Worm (Caenorhabditis elegans) whole organism, early embryonic: ENCODE data around the gene D1014.6.

Experiments
- B0310.2 ChIP-seq: sonication (generic microtip); optimal IDR thresholded peaks from 2 replicates; lab custom pipeline; 2016; ENCODE audit warnings: mild to moderate bottlenecking, missing genetic modification characterization, missing compliant biosample characterization
- F13C5.2 ChIP-seq: sonication (generic microtip); optimal IDR thresholded peaks from 2 replicates; lab custom pipeline; 2017; ENCODE audit warnings: mild to moderate bottlenecking, missing genetic modification characterization, inconsistent platforms, missing compliant biosample characterization
- aly-1 ChIP-seq: sonication (generic microtip); optimal IDR thresholded peaks from 2 replicates; lab custom pipeline; 2016; ENCODE audit warnings: missing genetic modification characterization, missing compliant biosample characterization
- ama-1 ChIP-seq: fragments of 150-350 bp; optimal IDR thresholded peaks from 2 replicates; lab custom pipeline; 2014
- ceh-13 ChIP-seq: fragments of 200-800 bp; sonication (Bioruptor generic); optimal IDR thresholded peaks from 2 replicates; lab custom pipeline; 2018; ENCODE audit warnings: mild to moderate bottlenecking, missing genetic modification characterization, missing compliant biosample characterization
- ceh-36 ChIP-seq: sonication (generic microtip); optimal IDR thresholded peaks from 2 replicates; lab custom pipeline; 2016; ENCODE audit warnings: missing genetic modification characterization, inconsistent platforms, missing compliant biosample characterization
- ets-7 ChIP-seq: sonication (generic microtip); optimal IDR thresholded peaks from 2 replicates; lab custom pipeline; 2016; ENCODE audit warnings: missing genotype, missing genetic modification characterization, missing compliant biosample characterization
- flt-1 ChIP-seq: fragments of 200-800 bp; sonication (Bioruptor generic); IDR thresholded peaks from 2 replicates; pipeline ENCODE4 v1.3.6; 2022; ENCODE audit warnings: missing genetic modification characterization, missing compliant biosample characterization
- hmbx-1 ChIP-seq: sonication (generic microtip); optimal IDR thresholded peaks from 2 replicates; lab custom pipeline; 2016; ENCODE audit warnings: mild to moderate bottlenecking, missing genetic modification characterization, missing compliant biosample characterization
- hmg-4 ChIP-seq: fragments of 200-800 bp; sonication (Bioruptor generic); optimal IDR thresholded peaks from 2 replicates; lab custom pipeline; 2018; ENCODE audit warnings: mild to moderate bottlenecking, missing genetic modification characterization, missing compliant biosample characterization
- hnd-1 ChIP-seq: sonication (generic microtip); optimal IDR thresholded peaks from 2 replicates; lab custom pipeline; 2016; ENCODE audit warnings: missing genetic modification characterization, missing compliant biosample characterization
- pes-1 ChIP-seq: fragments of 200-800 bp; sonication (Bioruptor generic); IDR thresholded peaks from 2 replicates; pipeline ENCODE4 v1.3.6; 2022; ENCODE audit warnings: missing genetic modification reagents, missing genetic modification characterization, missing compliant biosample characterization
- scrt-1 ChIP-seq: fragments of 200-800 bp; sonication (Bioruptor generic); IDR thresholded peaks from 2 replicates; pipeline ENCODE4 v1.3.6; 2022; ENCODE audit warnings: missing genetic modification characterization, missing compliant biosample characterization
- sea-1 ChIP-seq: fragments of 200-800 bp; sonication (Bioruptor generic); conservative IDR thresholded peaks from 2 replicates; pipeline ENCODE4 v1.3.6; 2022; ENCODE audit warnings: missing genetic modification characterization, missing compliant biosample characterization
- tbx-11 ChIP-seq: fragments of 200-800 bp; sonication (Bioruptor generic); IDR thresholded peaks from 2 replicates; pipeline ENCODE4 v1.3.6; 2022; ENCODE audit warnings: missing genetic modification characterization, missing compliant biosample characterization
- tbx-37 ChIP-seq: fragments of 200-800 bp; sonication (Bioruptor generic); conservative IDR thresholded peaks from 2 replicates; pipeline ENCODE4 v1.3.6; 2022; ENCODE audit warnings: missing genetic modification reagents, missing genetic modification characterization, missing compliant biosample characterization
- tra-4 ChIP-seq: sonication (generic microtip); optimal IDR thresholded peaks from 2 replicates; lab custom pipeline; 2017; ENCODE audit warnings: missing genetic modification characterization, missing compliant biosample characterization

Gene D1014.6

ce11 chrV:8161699-8162098 is 40.7 kb downstream of the D1014.6 start, which contains the start of gene F20D6.5:
TSS of gene F20D6.5 (plus strand) at chrV:8161957.
- no peak for TF ChIP-seq ama-1 (lab: Kevin White, UChicago)
- no peak for TF ChIP-seq F13C5.2 (tag; lab: Kevin White, UChicago)
- no peak for TF ChIP-seq ceh-36 (tag; lab: Kevin White, UChicago)
- no peak for TF ChIP-seq B0310.2 (tag; lab: Kevin White, UChicago)
- no peak for TF ChIP-seq hnd-1 (tag; lab: Kevin White, UChicago)

DNA sequence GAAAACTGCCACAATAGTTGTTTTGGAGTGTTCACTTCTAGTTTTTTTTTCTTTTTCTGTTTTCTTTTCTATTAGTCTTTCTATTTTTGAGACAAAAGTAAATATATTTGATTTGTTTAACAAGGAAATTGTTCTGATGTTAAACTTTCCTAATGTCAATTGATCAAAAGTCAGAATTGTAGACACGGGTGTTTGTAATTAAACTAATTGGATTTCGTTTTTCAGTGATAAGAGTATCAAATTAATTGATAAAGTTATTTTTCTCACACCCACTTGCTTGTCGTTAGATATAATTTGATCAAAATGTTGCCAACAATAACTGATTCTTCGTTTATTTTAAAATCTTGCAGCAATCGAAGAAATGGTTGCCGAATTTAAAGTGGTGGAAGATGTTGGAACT is 42.2 kb downstream of the D1014.6 start:
- TF ChIP-seq tbx-11 = no peak
- no peak for TF ChIP-seq hnd-1 (tag; lab: Kevin White, UChicago)
- TF ChIP-seq tra-4 (tag; lab: Kevin White, UChicago) = no peak
- TF ChIP-seq ets-7 (tag; lab: Kevin White, UChicago) = no peak
- TF ChIP-seq hmbx-1 (tag; lab: Kevin White, UChicago) = no peak
- TF ChIP-seq F13C5.2 (tag; lab: Kevin White, UChicago) = no peak
- TF ChIP-seq ceh-13 (GFP tag; lab: Kevin White, UChicago) = no peak
- TF ChIP-seq scrt-1 (GFP tag; lab: Robert Waterston, UW) = no peak
- no peak for TF ChIP-seq ama-1 (lab: Kevin White, UChicago)
- TF ChIP-seq flt-1 = no peak
- no peak for TF ChIP-seq sea-1 (GFP tag; lab: Robert Waterston, UW)
- TF ChIP-seq B0310.2 (tag; lab: Kevin White, UChicago) = no peak
- TF ChIP-seq hmg-4 (GFP tag; lab: Kevin White, UChicago) = no peak
- no peak for TF ChIP-seq ceh-36 (tag; lab: Kevin White, UChicago)
- TF ChIP-seq pes-1 (GFP tag; lab: Robert Waterston, UW) = no peak
- TF ChIP-seq tbx-37 = no peak
- TF ChIP-seq aly-1 (tag; lab: Kevin White, UChicago) = no peak

ce11 chrV:8168219-8168962 is 47.4 kb downstream of the D1014.6 start, which contains the start of gene F20D6.8:
TSS of gene F20D6.8 (minus strand) at chrV:8168269.
- no peak for TF ChIP-seq B0310.2 (tag; lab: Kevin White, UChicago)
- TF ChIP-seq hnd-1 (tag; lab: Kevin White, UChicago) = no peak
- no peak for TF ChIP-seq ceh-36 (tag; lab: Kevin White, UChicago)
- no peak for TF ChIP-seq hmbx-1 (tag; lab: Kevin White, UChicago)
- TF ChIP-seq pes-1 (GFP tag; lab: Robert Waterston, UW) = no peak

DNA sequence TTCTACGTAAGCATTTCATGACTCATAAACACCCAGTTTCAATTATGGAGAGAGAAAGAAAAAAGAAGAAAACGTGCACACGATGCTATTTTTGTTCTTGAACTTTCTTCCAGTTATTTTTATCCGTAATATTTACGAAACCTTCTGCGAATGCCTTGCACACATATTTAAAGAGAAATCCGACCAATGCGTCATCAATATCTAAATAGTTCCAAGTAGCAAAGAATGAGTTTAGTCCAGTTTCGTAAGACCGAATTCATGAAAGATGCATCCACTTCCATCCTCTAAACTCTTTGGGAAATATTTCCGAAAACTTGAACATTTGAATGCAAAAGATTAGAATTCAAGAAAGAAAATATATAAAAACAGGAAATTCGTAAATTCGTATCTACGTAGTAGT is 48.2 kb downstream of the D1014.6 start:
- TF ChIP-seq scrt-1 (GFP tag; lab: Robert Waterston, UW) (no peak), aly-1 (tag; lab: Kevin White, UChicago) (no peak), B0310.2 (tag; lab: Kevin White, UChicago) (no peak), ama-1 (lab: Kevin White, UChicago) (no peak), flt-1 (no peak), sea-1 (GFP tag; lab: Robert Waterston, UW) (no peak), F13C5.2 (tag; lab: Kevin White, UChicago) (no peak), pes-1 (GFP tag; lab: Robert Waterston, UW) (no peak), ceh-13 (GFP tag; lab: Kevin White, UChicago) (no peak), ceh-36 (tag; lab: Kevin White, UChicago) (no peak), tbx-11 (no peak), hnd-1 (tag; lab: Kevin White, UChicago) (no peak), hmbx-1 (tag; lab: Kevin White, UChicago) (no peak), hmg-4 (GFP tag; lab: Kevin White, UChicago) (no peak), ets-7 (tag; lab: Kevin White, UChicago) (no peak), tbx-37 (no peak), tra-4 (tag; lab: Kevin White, UChicago) (no peak)

DNA sequence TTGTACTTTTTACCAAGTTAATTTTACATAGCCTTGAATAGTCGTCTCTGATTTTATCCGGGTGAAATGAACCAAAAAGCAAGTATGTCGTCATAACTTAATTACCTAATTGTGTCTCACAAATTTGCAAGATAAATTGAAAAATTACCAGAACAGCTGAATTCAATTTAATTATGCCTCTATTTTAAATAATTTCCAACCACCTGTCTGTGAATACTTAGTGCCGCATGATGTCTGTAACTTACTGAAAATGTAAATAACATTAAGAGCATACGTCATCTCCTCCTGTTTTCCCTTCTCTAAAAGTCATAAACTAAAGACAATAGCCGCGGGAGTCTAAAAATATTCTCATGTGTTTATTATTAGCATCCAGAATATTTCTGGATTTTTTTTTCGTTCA is 49.3 kb downstream of the D1014.6 start:
- TF ChIP-seq pes-1 (GFP tag; lab: Robert Waterston, UW) = no peak
- TF ChIP-seq B0310.2 (tag; lab: Kevin White, UChicago) = no peak
- TF ChIP-seq tbx-11 = no peak
- no peak for TF ChIP-seq tbx-37
- no peak for TF ChIP-seq flt-1
- no peak for TF ChIP-seq hmg-4 (GFP tag; lab: Kevin White, UChicago)
- no peak for TF ChIP-seq ceh-36 (tag; lab: Kevin White, UChicago)
- no peak for TF ChIP-seq hnd-1 (tag; lab: Kevin White, UChicago)
- no peak for TF ChIP-seq tra-4 (tag; lab: Kevin White, UChicago)

ce11 chrV:8171688-8172087 is 50.7 kb downstream of the D1014.6 start:
- TF ChIP-seq flt-1 = no peak
- no peak for TF ChIP-seq hmg-4 (GFP tag; lab: Kevin White, UChicago)
- no peak for TF ChIP-seq ceh-36 (tag; lab: Kevin White, UChicago)
- TF ChIP-seq sea-1 (GFP tag; lab: Robert Waterston, UW) = no peak
- TF ChIP-seq ceh-13 (GFP tag; lab: Kevin White, UChicago) = no peak
- TF ChIP-seq tra-4 (tag; lab: Kevin White, UChicago) = no peak
- no peak for TF ChIP-seq B0310.2 (tag; lab: Kevin White, UChicago)
